Worm (Caenorhabditis elegans): ENCODE data around the gene vab-15.
A peak's percentile ranks its signal among the peaks of the same experiment; 100 is the strongest.

Gene vab-15

ce11 chrX:9837989-9838541 lies 9.0 kb upstream of the vab-15 start, which contains the start of gene ipla-2 (continued):
- TF ChIP-seq elt-3 (tag; optimal IDR thresholded peaks at IDR 0.05) (no peak), nhr-28 (tag; optimal IDR thresholded peaks at IDR 0.05) (no peak), F16B12.6 (tag; optimal IDR thresholded peaks at IDR 0.05) (peak; percentile 20), alr-1 (tag; optimal IDR thresholded peaks at IDR 0.05; ENCODE audit: borderline replicate concordance) (no peak), zag-1 (tag; optimal IDR thresholded peaks at IDR 0.05) (no peak), egl-27 (tag; optimal IDR thresholded peaks at IDR 0.05) (no peak), ceh-63 (GFP tag; optimal IDR thresholded peaks at IDR 0.05) (no peak), efl-1 (optimal IDR thresholded peaks at IDR 0.05) (peak; percentile 26 to 30), efl-1 (GFP tag; optimal IDR thresholded peaks at IDR 0.05 in 1 of 2) (peak; percentile 34 to 65), ceh-8 (GFP tag; optimal IDR thresholded peaks at IDR 0.05) (peak; percentile 32), vab-15 (tag; optimal IDR thresholded peaks at IDR 0.05) (no peak), lin-14 (GFP tag; optimal IDR thresholded peaks at IDR 0.05) (peak; percentile 94), mdl-1 (tag; optimal IDR thresholded peaks at IDR 0.05) (peak in 1 of 2 experiments; percentile 92), dsc-1 (tag; optimal IDR thresholded peaks at IDR 0.05) (peak; percentile 15), mep-1 (tag; optimal IDR thresholded peaks at IDR 0.05) (peak; percentile 81), dpl-1 (GFP tag; optimal IDR thresholded peaks at IDR 0.05) (peak; percentile 40 to 59 (median 48)), efl-3 (GFP tag; optimal IDR thresholded peaks at IDR 0.05) (no peak), nhr-76 (tag; optimal IDR thresholded peaks at IDR 0.05) (no peak)

- TF ChIP-seq lin-15B (tag; optimal IDR thresholded peaks at IDR 0.05) = no peak
- TF ChIP-seq rnt-1 (tag; optimal IDR thresholded peaks at IDR 0.05) = peak; percentile 78
- peak; percentile 35 for TF ChIP-seq lin-14 (GFP tag; optimal IDR thresholded peaks at IDR 0.05)
- no peak for TF ChIP-seq unc-98 (GFP tag; IDR thresholded peaks at IDR 0.05)
- TF ChIP-seq nhr-71 (tag; optimal IDR thresholded peaks at IDR 0.05) = peak; percentile 45
- TF ChIP-seq lin-39 (tag; optimal IDR thresholded peaks at IDR 0.05) = peak; percentile 72
- TF ChIP-seq lsy-2 (tag; optimal IDR thresholded peaks at IDR 0.05) = peak in 1 of 2 experiments; percentile 5
- no peak for TF ChIP-seq nhr-12 (tag; optimal IDR thresholded peaks at IDR 0.05)
Observed at ce11 chrX:9840864-9841263, 6.2 kb upstream of the vab-15 start.

- TF ChIP-seq nhr-71 (tag; optimal IDR thresholded peaks at IDR 0.05) = peak; percentile 25
- TF ChIP-seq lin-14 (GFP tag; optimal IDR thresholded peaks at IDR 0.05) = peak; percentile 45
- TF ChIP-seq pag-3 (tag; optimal IDR thresholded peaks at IDR 0.05; ENCODE audit: borderline replicate concordance, insufficient read depth) = no peak
- TF ChIP-seq rnt-1 (tag; optimal IDR thresholded peaks at IDR 0.05) = peak; percentile 81
- no peak for TF ChIP-seq nhr-76 (tag; optimal IDR thresholded peaks at IDR 0.05)
Observed at ce11 chrX:9842102-9842501, 5.0 kb upstream of the vab-15 start.

ce11 chrX:9843568-9843967 lies 3.5 kb upstream of the vab-15 start:
- TF ChIP-seq F16B12.6 (tag; optimal IDR thresholded peaks at IDR 0.05) (no peak), lin-35 (GFP tag; optimal IDR thresholded peaks at IDR 0.05) (no peak), nhr-20 (tag; optimal IDR thresholded peaks at IDR 0.05) (no peak), lin-39 (tag; optimal IDR thresholded peaks at IDR 0.05) (no peak), ceh-8 (GFP tag; optimal IDR thresholded peaks at IDR 0.05) (no peak), mdl-1 (tag; optimal IDR thresholded peaks at IDR 0.05) (no peak), lin-14 (GFP tag; optimal IDR thresholded peaks at IDR 0.05) (peak; percentile 7), nhr-19 (GFP tag; conservative IDR thresholded peaks at IDR 0.05) (no peak), fos-1 (tag; optimal IDR thresholded peaks at IDR 0.05) (no peak), rnt-1 (tag; optimal IDR thresholded peaks at IDR 0.05) (peak; percentile 46)

- TF ChIP-seq lin-39 (tag; optimal IDR thresholded peaks at IDR 0.05) = no peak
- TF ChIP-seq pag-3 (tag; optimal IDR thresholded peaks at IDR 0.05; ENCODE audit: borderline replicate concordance, insufficient read depth) = no peak
- peak; percentile 24 for TF ChIP-seq nhr-71 (tag; optimal IDR thresholded peaks at IDR 0.05)
- peak; percentile 30 to 74 for TF ChIP-seq lsy-2 (tag; optimal IDR thresholded peaks at IDR 0.05)
- TF ChIP-seq aly-2 (tag; optimal IDR thresholded peaks at IDR 0.05) = no peak
- 0 out of 2 replicates have a peak, but pooled peaks have one; percentile 11 for TF ChIP-seq nhr-19 (GFP tag; conservative IDR thresholded peaks at IDR 0.05)
- TF ChIP-seq egl-27 (tag; optimal IDR thresholded peaks at IDR 0.05) = no peak
- no peak for TF ChIP-seq nhr-20 (tag; optimal IDR thresholded peaks at IDR 0.05)
- no peak for TF ChIP-seq nhr-85 (tag)
- peak; percentile 67 for TF ChIP-seq rnt-1 (tag; optimal IDR thresholded peaks at IDR 0.05)
- TF ChIP-seq egl-13 (tag; optimal IDR thresholded peaks at IDR 0.05) = no peak
- peak; percentile 99 for TF ChIP-seq vab-15 (tag; optimal IDR thresholded peaks at IDR 0.05)
- no peak for TF ChIP-seq Y116A8C.19 (tag; optimal IDR thresholded peaks at IDR 0.05; ENCODE audit: borderline replicate concordance)
- TF ChIP-seq hlh-17 (GFP tag; optimal IDR thresholded peaks at IDR 0.05; ENCODE audit: borderline replicate concordance) = no peak
- TF ChIP-seq lin-14 (GFP tag; optimal IDR thresholded peaks at IDR 0.05) = peak; percentile 36
Observed at ce11 chrX:9845916-9846315, 1.2 kb upstream of the vab-15 start.

All from whole organism, L1 larva.